Worm (Caenorhabditis elegans): ENCODE results near the gene F10B5.3.

- TF ChIP-seq him-1 (tag; optimal IDR thresholded peaks at IDR 0.05), result no peak
- TF ChIP-seq W03F9.2 (tag; optimal IDR thresholded peaks at IDR 0.05), result no peak
- TF ChIP-seq dao-5 (tag; optimal IDR thresholded peaks at IDR 0.05), result no peak
Observed at ce11 chrII:8152711-8153325, 3.0 kb upstream of the F10B5.3 start.

All from whole organism, L4/young adult.